2 fruit fly cellular contexts compared by ENCODE assay signal in the genomic region with DNA sequence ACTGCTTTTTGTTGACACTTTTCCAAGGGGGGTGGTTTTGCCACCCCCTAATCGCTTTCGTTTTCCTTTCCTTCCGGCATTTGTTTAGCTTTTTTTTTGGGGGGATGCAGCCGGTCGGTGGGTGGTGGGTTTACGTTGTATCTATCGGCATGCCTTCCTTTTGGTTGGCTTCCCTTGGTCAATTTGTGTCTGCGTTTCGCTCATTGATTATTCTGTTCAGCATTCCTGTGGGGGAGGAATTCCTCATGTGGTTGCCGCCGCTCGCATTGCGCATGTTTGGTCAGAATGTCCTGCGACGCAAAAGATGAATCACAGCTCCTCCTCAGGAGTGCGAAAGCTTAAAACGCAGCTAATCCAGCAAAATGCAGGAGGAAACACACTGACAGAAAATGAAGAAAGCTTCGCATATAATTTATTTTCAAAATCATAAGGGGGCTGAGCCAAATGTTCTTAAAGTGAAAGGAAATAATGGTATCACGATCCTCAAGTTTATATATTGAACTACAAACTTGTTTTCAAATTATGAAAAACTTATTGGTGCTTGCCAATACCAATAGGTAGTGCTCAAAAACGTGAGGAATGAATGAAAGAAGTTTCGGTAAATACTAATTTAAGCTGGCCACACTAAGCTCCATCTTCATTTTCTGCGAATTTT.
TF ChIP-seq lines count a peak whose summit lies in the region.

A gene (plus strand): TSS at position 605 of the 655 bp plus-strand sequence.

- no peak for TF ChIP-seq CTCF in whole organism, embryonic (GFP tag; optimal IDR thresholded peaks at IDR 0.05; lab: Kevin White, UChicago)

TF ChIP-seq in whole organism, embryonic, 481 proteins besides CTCF, POLR2A, EP300 and RAD21 (continues in another document):
- TF ChIP-seq gem (tag; optimal IDR thresholded peaks at IDR 0.05; lab: Kevin White, UChicago) (peak; percentile 24), bbx (GFP tag; IDR thresholded peaks at IDR 0.05; lab: Robert Waterston, UW; ENCODE audit: partially characterized antibody) (peak; percentile 87), Blimp-1 (GFP tag; optimal IDR thresholded peaks at IDR 0.05; lab: Kevin White, UChicago) (no peak), CG16779 (GFP tag; IDR thresholded peaks at IDR 0.05; lab: Robert Waterston, UW) (no peak), lab (GFP tag; optimal IDR thresholded peaks at IDR 0.05; lab: Kevin White, UChicago) (peak; percentile 16), CG13624 (GFP tag; optimal IDR thresholded peaks at IDR 0.05; lab: Kevin White, UChicago) (peak; percentile 47), Camta (GFP tag; optimal IDR thresholded peaks at IDR 0.05; lab: Kevin White, UChicago) (no peak), nerfin-2 (GFP tag; IDR thresholded peaks at IDR 0.05; lab: Robert Waterston, UW; ENCODE audit: partially characterized antibody) (0 out of 2 replicates have a peak, but pooled peaks have one; percentile 25), CG4404 (GFP tag; IDR thresholded peaks at IDR 0.05; lab: Robert Waterston, UW) (no peak), seq (GFP tag; IDR thresholded peaks at IDR 0.05; lab: Robert Waterston, UW) (peak; percentile 53; the same call in 1 of the 2 replicates), nerfin-1 (tag; optimal IDR thresholded peaks at IDR 0.05; lab: Kevin White, UChicago) (peak; percentile 100), p53 (GFP tag; optimal IDR thresholded peaks at IDR 0.05; lab: Kevin White, UChicago) (no peak), CG14860 (GFP tag; IDR thresholded peaks at IDR 0.05; lab: Robert Waterston, UW; ENCODE audit: partially characterized antibody) (0 out of 3 replicates have a peak, but pooled peaks have one; percentile 27), ewg (GFP tag; optimal IDR thresholded peaks at IDR 0.05; lab: Kevin White, UChicago) (peak; percentile 58), cg (GFP tag; optimal IDR thresholded peaks at IDR 0.05; lab: Kevin White, UChicago) (no peak), pnt (GFP tag; optimal IDR thresholded peaks at IDR 0.05; lab: Kevin White, UChicago) (no peak), CG14014 (GFP tag; IDR thresholded peaks at IDR 0.05; lab: Robert Waterston, UW) (no peak), sd (tag; optimal IDR thresholded peaks at IDR 0.05; lab: Kevin White, UChicago) (peak; percentile 92), CG3163 (GFP tag; optimal IDR thresholded peaks at IDR 0.05; lab: Kevin White, UChicago) (no peak), sqz (GFP tag; optimal IDR thresholded peaks at IDR 0.05; lab: Kevin White, UChicago) (peak; percentile 45), Bgb (GFP tag; IDR thresholded peaks at IDR 0.05; lab: Robert Waterston, UW; ENCODE audit: partially characterized antibody) (peak; percentile 22; the same call in 1 of the 2 replicates), CG15514 (GFP tag; optimal IDR thresholded peaks at IDR 0.05; lab: Kevin White, UChicago) (peak; percentile 17), CG10147 (GFP tag; optimal IDR thresholded peaks at IDR 0.05; lab: Kevin White, UChicago) (peak; percentile 10), onecut (GFP tag; IDR thresholded peaks at IDR 0.05; lab: Robert Waterston, UW) (peak; percentile 91), sens (GFP tag; lab: Kevin White, UChicago) (no peak), Hmr (GFP tag; optimal IDR thresholded peaks at IDR 0.05; lab: Kevin White, UChicago) (peak; percentile 10), chinmo (GFP tag; IDR thresholded peaks at IDR 0.05; lab: Robert Waterston, UW; ENCODE audit: partially characterized antibody) (peak; percentile 79; the same call in 1 of the 4 replicates), CG18599 (GFP tag; optimal IDR thresholded peaks at IDR 0.05; lab: Kevin White, UChicago) (peak; percentile 19), nmo (GFP tag; optimal IDR thresholded peaks at IDR 0.05; lab: Kevin White, UChicago) (peak; percentile 8), vfl (GFP tag; optimal IDR thresholded peaks at IDR 0.05; lab: Kevin White, UChicago) (no peak), CG1233 (GFP tag; optimal IDR thresholded peaks at IDR 0.05; lab: Kevin White, UChicago) (no peak), sima (GFP tag; optimal IDR thresholded peaks at IDR 0.05; lab: Kevin White, UChicago) (no peak), kni (GFP tag; optimal IDR thresholded peaks at IDR 0.05; lab: Kevin White, UChicago) (no peak), CG2120 (GFP tag; optimal IDR thresholded peaks at IDR 0.05; lab: Kevin White, UChicago) (peak; percentile 27), Dp (GFP tag; optimal IDR thresholded peaks at IDR 0.05; lab: Kevin White, UChicago) (no peak), CG11504 (tag; optimal IDR thresholded peaks at IDR 0.05; lab: Kevin White, UChicago) (no peak), lmd (GFP tag; IDR thresholded peaks at IDR 0.05; lab: Robert Waterston, UW) (no peak), Hr51 (GFP tag; optimal IDR thresholded peaks at IDR 0.05; lab: Kevin White, UChicago) (no peak), gfzf (GFP tag; optimal IDR thresholded peaks at IDR 0.05; lab: Kevin White, UChicago) (peak; percentile 1), CG15479 (GFP tag; optimal IDR thresholded peaks at IDR 0.05; lab: Kevin White, UChicago) (no peak)

TF ChIP-seq in whole organism, prepupa, 60 proteins besides CTCF, POLR2A, EP300 and RAD21:
- TF ChIP-seq CG11294 (GFP tag; IDR thresholded peaks at IDR 0.05; lab: Robert Waterston, UW) (no peak), CG6163 (GFP tag; IDR thresholded peaks at IDR 0.05; lab: Robert Waterston, UW) (0 out of 3 replicates have a peak, but pooled peaks have one; percentile 14), Eip78C (GFP tag; lab: Kevin White, UChicago) (peak; percentile 56)
